Worm (Caenorhabditis elegans) whole organism, midembryonic: ENCODE results near the gene F32D1.3.

Source experiments
- cog-1 ChIP-seq: sonication (generic microtip); optimal IDR thresholded peaks from 2 replicates; lab custom pipeline; 2016; ENCODE audit warnings: missing genetic modification characterization, missing compliant biosample characterization
- flt-1 ChIP-seq: fragments of 200-800 bp; sonication (Bioruptor generic); IDR thresholded peaks from 2 replicates; pipeline ENCODE4 v1.3.6; 2022; ENCODE audit warnings: missing genetic modification characterization, missing compliant biosample characterization
- ref-1 ChIP-seq: fragments of 200-800 bp; sonication (Bioruptor generic); conservative IDR thresholded peaks from 2 replicates; pipeline ENCODE4 v1.3.6; 2022; ENCODE audit warnings: missing genetic modification reagents, missing genetic modification characterization, missing compliant biosample characterization

DNA sequence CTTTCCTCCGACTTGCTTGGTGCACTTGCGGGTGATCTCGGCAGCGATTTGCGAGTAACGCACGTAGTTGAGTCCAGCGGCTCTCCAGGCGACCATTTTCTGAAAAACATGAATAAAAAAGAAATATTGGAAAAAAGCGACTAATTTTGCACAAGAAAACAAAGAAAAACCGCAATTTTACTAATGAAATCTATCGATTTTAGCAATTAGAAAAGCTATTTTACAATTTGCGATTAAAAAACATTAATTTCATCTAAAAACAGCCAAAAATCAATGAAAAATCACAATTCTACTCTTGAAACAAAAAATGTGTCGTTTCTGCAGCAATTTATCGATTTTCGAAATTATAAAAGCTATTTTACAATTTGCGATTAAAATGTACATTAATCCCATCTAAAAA lies 15.0 kb downstream of the F32D1.3 start, which contains the start of gene hpo-18:
- TF ChIP-seq ref-1 (GFP tag; lab: Robert Waterston, UW) (no peak), cog-1 (tag; lab: Kevin White, UChicago) (no peak), flt-1 (GFP tag; lab: Robert Waterston, UW) (no peak)
